Fruit fly (Drosophila melanogaster) whole organism, wandering third instar larva: ENCODE results near the gene Sdic2.

ENCODE experiments used
- jim ChIP-seq: fragments of 175-275, 200-325 bp; sonication (Bioruptor generic); optimal IDR thresholded peaks from 2 replicates; lab custom pipeline; 2016; ENCODE audit warnings: missing biosample characterization, mild to moderate bottlenecking, missing genetic modification characterization
- pan ChIP-seq: fragments of >200 bp; optimal IDR thresholded peaks from 2 replicates; lab custom pipeline; 2017

DNA sequence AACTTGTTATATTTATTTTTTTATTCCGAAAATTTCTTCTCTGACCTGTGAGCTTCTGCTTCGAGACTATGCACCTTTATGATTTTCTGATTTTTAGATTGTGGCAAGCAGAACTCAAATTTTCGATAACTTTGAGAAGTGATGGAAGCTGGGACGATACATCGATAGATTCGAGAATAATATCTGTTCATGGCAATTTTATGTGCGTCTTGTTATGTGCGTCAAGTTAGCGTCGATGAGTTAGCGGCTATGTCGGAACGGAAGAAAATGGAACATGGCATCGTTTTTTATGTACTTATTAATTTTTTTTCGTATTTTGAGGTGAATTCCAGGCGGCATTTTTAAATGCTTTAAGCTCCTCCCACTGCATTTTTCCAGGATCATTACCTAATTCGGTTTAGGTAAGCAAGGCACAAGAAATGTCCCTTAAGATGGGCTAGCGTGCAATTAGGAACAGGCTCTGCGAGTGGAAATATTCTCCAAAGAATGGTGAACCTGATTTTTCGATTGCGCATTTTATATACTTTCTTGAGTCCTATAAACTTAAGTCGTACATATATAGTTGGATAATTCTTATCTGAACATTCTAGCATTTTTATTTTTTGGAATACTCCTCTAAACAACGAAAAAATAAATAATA is 20.4 kb downstream of the Sdic2 start, which contains the start of gene Phf7:
- TF ChIP-seq pan (no peak), jim (GFP tag; lab: Kevin White, UChicago) (no peak)
